Fruit fly (Drosophila melanogaster): ENCODE measurements around the gene Dref.

Gene Dref

DNA sequence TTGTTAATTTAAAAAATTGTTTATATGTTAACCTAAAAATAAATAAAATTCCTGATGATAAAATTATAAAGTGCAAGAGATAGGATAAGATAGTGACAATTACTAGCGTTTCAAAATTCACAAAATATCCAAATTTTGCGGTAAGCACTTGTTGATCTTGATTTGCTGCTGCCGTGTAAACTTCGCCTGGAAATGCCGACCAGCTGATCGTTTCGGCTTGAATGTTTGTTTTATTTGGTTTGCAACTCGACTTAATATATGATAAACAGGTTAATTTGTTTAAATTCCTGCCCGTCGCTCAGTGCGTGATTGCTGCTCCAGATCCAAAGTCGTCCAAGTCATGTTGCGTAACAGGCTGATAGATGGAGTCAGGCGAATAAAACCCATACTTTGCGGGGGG lies 45.6 kb downstream of the Dref start, which contains the start of gene CG4592 (continued):
- 0 out of 3 replicates have a peak, but pooled peaks have one; percentile 21 for TF ChIP-seq so (GFP tag; IDR thresholded peaks at IDR 0.05)
- no peak for TF ChIP-seq H15 (GFP tag; IDR thresholded peaks at IDR 0.05)
- no peak for TF ChIP-seq kay (GFP tag; optimal IDR thresholded peaks at IDR 0.05)
- TF ChIP-seq grau (tag; optimal IDR thresholded peaks at IDR 0.05) = no peak
- no peak for TF ChIP-seq nau (GFP tag; optimal IDR thresholded peaks at IDR 0.05)
- no peak for TF ChIP-seq repo (GFP tag; optimal IDR thresholded peaks at IDR 0.05)
- no peak for TF ChIP-seq CG8478 (optimal IDR thresholded peaks at IDR 0.05)
- peak; percentile 0 for TF ChIP-seq CG10654 (GFP tag; optimal IDR thresholded peaks at IDR 0.05)
- peak; percentile 18 for TF ChIP-seq Dip3 (GFP tag; optimal IDR thresholded peaks at IDR 0.05)
- TF ChIP-seq btn (GFP tag; optimal IDR thresholded peaks at IDR 0.05) = no peak
- TF ChIP-seq H2.0 (GFP tag; IDR thresholded peaks at IDR 0.05) = peak; percentile 66
- peak; percentile 10 for TF ChIP-seq Chrac-16 (GFP tag; optimal IDR thresholded peaks at IDR 0.05)
- TF ChIP-seq CG3407 (GFP tag; optimal IDR thresholded peaks at IDR 0.05) = peak; percentile 21
- TF ChIP-seq CG9876 (GFP tag; optimal IDR thresholded peaks at IDR 0.05) = no peak
- no peak for TF ChIP-seq CG14965 (GFP tag; optimal IDR thresholded peaks at IDR 0.05; ENCODE audit: borderline replicate concordance)
- no peak for TF ChIP-seq nerfin-1 (tag; optimal IDR thresholded peaks at IDR 0.05)
- no peak for TF ChIP-seq CG13894 (tag; optimal IDR thresholded peaks at IDR 0.05)
- TF ChIP-seq fu2 (GFP tag; optimal IDR thresholded peaks at IDR 0.05) = no peak
- TF ChIP-seq dmrt11E (tag; optimal IDR thresholded peaks at IDR 0.05) = peak; percentile 48
- TF ChIP-seq CG6654 (GFP tag; optimal IDR thresholded peaks at IDR 0.05) = peak; percentile 22
- TF ChIP-seq CG4328 (GFP tag; optimal IDR thresholded peaks at IDR 0.05) = peak; percentile 2
- peak; percentile 81 for TF ChIP-seq row (GFP tag; IDR thresholded peaks at IDR 0.05)
- TF ChIP-seq Sox102F (GFP tag; optimal IDR thresholded peaks at IDR 0.05) = peak; percentile 61
- TF ChIP-seq CG9727 (GFP tag; optimal IDR thresholded peaks at IDR 0.05) = peak; percentile 64
- no peak for TF ChIP-seq CG7963 (GFP tag; IDR thresholded peaks at IDR 0.05; ENCODE audit: partially characterized antibody)
- peak; percentile 28 for TF ChIP-seq Bteb2 (GFP tag; optimal IDR thresholded peaks at IDR 0.05)
- no peak for TF ChIP-seq bowl (GFP tag; IDR thresholded peaks at IDR 0.05)
- no peak for TF ChIP-seq Scr (GFP tag; IDR thresholded peaks at IDR 0.05; ENCODE audit: partially characterized antibody)
- TF ChIP-seq C15 (GFP tag; IDR thresholded peaks at IDR 0.05) = no peak
- no peak for TF ChIP-seq CG11723 (GFP tag; optimal IDR thresholded peaks at IDR 0.05)
- TF ChIP-seq MTF-1 (GFP tag; optimal IDR thresholded peaks at IDR 0.05; ENCODE audit: borderline replicate concordance) = peak; percentile 26
- TF ChIP-seq Hr78 (GFP tag; optimal IDR thresholded peaks at IDR 0.05) = no peak
- no peak for TF ChIP-seq CG16779 (GFP tag; IDR thresholded peaks at IDR 0.05)
- TF ChIP-seq Mad (GFP tag; optimal IDR thresholded peaks at IDR 0.05) = peak; percentile 55
- TF ChIP-seq CG11093 (GFP tag; IDR thresholded peaks at IDR 0.05) = no peak
- peak; percentile 77 for TF ChIP-seq lbe (GFP tag; optimal IDR thresholded peaks at IDR 0.05)
- TF ChIP-seq D (optimal IDR thresholded peaks at IDR 0.05) = no peak
- TF ChIP-seq D (GFP tag; optimal IDR thresholded peaks at IDR 0.05) = no peak
- no peak for TF ChIP-seq z (GFP tag; IDR thresholded peaks at IDR 0.05)
- no peak for TF ChIP-seq CG4404 (GFP tag; IDR thresholded peaks at IDR 0.05)
- no peak for TF ChIP-seq CG8388 (GFP tag; optimal IDR thresholded peaks at IDR 0.05)
- peak; percentile 29; the same call in 1 of the 2 replicates for TF ChIP-seq CG31224 (GFP tag; IDR thresholded peaks at IDR 0.05)
- no peak for TF ChIP-seq CG11560 (tag; IDR thresholded peaks at IDR 0.05)
- no peak for TF ChIP-seq Aef1 (GFP tag; IDR thresholded peaks at IDR 0.05)
- no peak for TF ChIP-seq twi (tag; optimal IDR thresholded peaks at IDR 0.05)
- peak; percentile 67 for TF ChIP-seq Fer3 (tag; optimal IDR thresholded peaks at IDR 0.05)
- no peak for TF ChIP-seq Hr51 (GFP tag; optimal IDR thresholded peaks at IDR 0.05)
- peak; percentile 65 for TF ChIP-seq NfI (GFP tag; optimal IDR thresholded peaks at IDR 0.05)
- TF ChIP-seq HmgD (GFP tag; optimal IDR thresholded peaks at IDR 0.05) = no peak
- TF ChIP-seq vfl (GFP tag; optimal IDR thresholded peaks at IDR 0.05) = peak; percentile 60
- no peak for TF ChIP-seq h (optimal IDR thresholded peaks at IDR 0.05)
- no peak for TF ChIP-seq CG10431 (GFP tag; optimal IDR thresholded peaks at IDR 0.05)

Data from whole organism, embryonic.